Worm (Caenorhabditis elegans) whole organism, early embryonic: ENCODE measurements around the gene hsp-6.

Experiments
- ama-1 ChIP-seq: fragments of 150-350 bp; optimal IDR thresholded peaks from 2 replicates; lab custom pipeline; 2014
- flt-1 ChIP-seq: fragments of 200-800 bp; sonication (Bioruptor generic); IDR thresholded peaks from 2 replicates; pipeline ENCODE4 v1.3.6; 2022; ENCODE audit warnings: missing genetic modification characterization, missing compliant biosample characterization
- hmbx-1 ChIP-seq: sonication (generic microtip); optimal IDR thresholded peaks from 2 replicates; lab custom pipeline; 2016; ENCODE audit warnings: mild to moderate bottlenecking, missing genetic modification characterization, missing compliant biosample characterization
- sea-1 ChIP-seq: fragments of 200-800 bp; sonication (Bioruptor generic); conservative IDR thresholded peaks from 2 replicates; pipeline ENCODE4 v1.3.6; 2022; ENCODE audit warnings: missing genetic modification characterization, missing compliant biosample characterization
- tbx-11 ChIP-seq: fragments of 200-800 bp; sonication (Bioruptor generic); IDR thresholded peaks from 2 replicates; pipeline ENCODE4 v1.3.6; 2022; ENCODE audit warnings: missing genetic modification characterization, missing compliant biosample characterization

- no peak for TF ChIP-seq ama-1 (lab: Kevin White, UChicago)
- no peak for TF ChIP-seq sea-1
- TF ChIP-seq tbx-11 = no peak
- no peak for TF ChIP-seq hmbx-1 (tag; lab: Kevin White, UChicago)
- no peak for TF ChIP-seq flt-1 (GFP tag; lab: Robert Waterston, UW)
These were observed 13.4 kb upstream of the hsp-6 start, which contains the start of gene nas-9 for ce11 chrV:4839913-4840312.
